Worm (Caenorhabditis elegans): ENCODE measurements around the gene nduf-2.2.

Gene nduf-2.2

DNA sequence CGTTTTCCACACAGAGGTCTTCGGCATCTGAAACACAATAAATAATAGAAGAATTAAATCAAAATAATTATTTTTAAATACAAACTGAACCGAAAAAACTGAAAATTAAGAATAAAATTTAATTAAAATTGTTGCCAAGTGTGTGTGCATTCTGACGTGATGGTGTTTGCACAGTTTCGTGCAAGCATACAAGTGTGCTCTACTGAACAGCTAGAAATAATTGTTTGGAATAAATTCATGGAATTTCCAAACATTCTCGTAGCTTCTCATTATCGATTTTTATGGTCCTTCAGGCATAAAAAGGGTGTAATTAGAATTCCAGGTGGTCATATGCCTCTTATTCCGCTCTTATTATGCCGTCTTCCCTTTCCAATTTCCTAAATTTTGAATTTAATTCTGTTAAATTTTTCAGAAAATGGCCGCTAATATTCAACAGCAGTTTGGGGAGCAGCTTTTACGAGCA is 33.2 kb upstream of the nduf-2.2 start, which contains the start of the genes mrps-17 and txdc-9 (continued):
- TF ChIP-seq unc-130 (GFP tag; optimal IDR thresholded peaks at IDR 0.05): no peak
- TF ChIP-seq madf-5 (GFP tag; IDR thresholded peaks at IDR 0.05): no peak
- no peak for TF ChIP-seq lin-29 (GFP tag; IDR thresholded peaks at IDR 0.05)
- TF ChIP-seq nhr-25 (tag; optimal IDR thresholded peaks at IDR 0.05; ENCODE audit: borderline replicate concordance, insufficient read depth): no peak
- no peak for TF ChIP-seq ctbp-1 (GFP tag; IDR thresholded peaks at IDR 0.05)
- no peak for TF ChIP-seq ceh-28 (tag; optimal IDR thresholded peaks at IDR 0.05)
- peak; percentile 71 for TF ChIP-seq dve-1 (tag; optimal IDR thresholded peaks at IDR 0.05; ENCODE audit: insufficient read depth)
- no peak for TF ChIP-seq zag-1 (tag; optimal IDR thresholded peaks at IDR 0.05)
- no peak for TF ChIP-seq Y5F2A.4 (GFP tag; optimal IDR thresholded peaks at IDR 0.05)
- no peak for TF ChIP-seq skn-1 (tag; optimal IDR thresholded peaks at IDR 0.05)
- TF ChIP-seq spr-3 (GFP tag; optimal IDR thresholded peaks at IDR 0.05): no peak
- TF ChIP-seq pha-4 (GFP tag; IDR thresholded peaks at IDR 0.05): no peak
- peak; percentile 58 for TF ChIP-seq pha-4 (tag; optimal IDR thresholded peaks at IDR 0.05)
- no peak for TF ChIP-seq zip-2 (tag; optimal IDR thresholded peaks at IDR 0.05)
- no peak for TF ChIP-seq gei-8 (GFP tag; optimal IDR thresholded peaks at IDR 0.05)
- TF ChIP-seq hlh-30 (tag; optimal IDR thresholded peaks at IDR 0.05; ENCODE audit: insufficient read depth): no peak
- no peak for TF ChIP-seq nhr-11 (tag; optimal IDR thresholded peaks at IDR 0.05)
- peak; percentile 63 for TF ChIP-seq ces-1 (GFP tag; optimal IDR thresholded peaks at IDR 0.05)
- TF ChIP-seq php-3 (GFP tag; IDR thresholded peaks at IDR 0.05): no peak
- no peak for TF ChIP-seq snpc-4 (tag; optimal IDR thresholded peaks at IDR 0.05)
- peak; percentile 52 for TF ChIP-seq nhr-28 (tag; optimal IDR thresholded peaks at IDR 0.05)
- no peak for TF ChIP-seq madf-9 (GFP tag; conservative IDR thresholded peaks at IDR 0.05)
- TF ChIP-seq jun-1 (tag; optimal IDR thresholded peaks at IDR 0.05): no peak
- no peak for TF ChIP-seq snpc-1.2 (GFP tag; IDR thresholded peaks at IDR 0.05)
- no peak for TF ChIP-seq aly-2 (tag; optimal IDR thresholded peaks at IDR 0.05)
- no peak for TF ChIP-seq F26F4.8 (GFP tag; conservative IDR thresholded peaks at IDR 0.05)
- no peak for TF ChIP-seq mxl-3 (GFP tag; optimal IDR thresholded peaks at IDR 0.05)
- TF ChIP-seq egl-27 (tag; optimal IDR thresholded peaks at IDR 0.05): no peak
- no peak for TF ChIP-seq mxl-2 (GFP tag; conservative IDR thresholded peaks at IDR 0.05)
- TF ChIP-seq attf-4 (tag; optimal IDR thresholded peaks at IDR 0.05): no peak
- TF ChIP-seq pqm-1 (tag; optimal IDR thresholded peaks at IDR 0.05): no peak
- TF ChIP-seq daf-19 (GFP tag; conservative IDR thresholded peaks at IDR 0.05): no peak
- TF ChIP-seq spr-1 (tag; optimal IDR thresholded peaks at IDR 0.05): no peak
- peak in 1 of 2 experiments; percentile 19 for TF ChIP-seq mdl-1 (tag; optimal IDR thresholded peaks at IDR 0.05)
- no peak for TF ChIP-seq tag-97 (GFP tag; IDR thresholded peaks at IDR 0.05)
- TF ChIP-seq mep-1 (tag; optimal IDR thresholded peaks at IDR 0.05): no peak
- no peak for TF ChIP-seq dmd-8 (GFP tag; IDR thresholded peaks at IDR 0.05)
- TF ChIP-seq nhr-6 (tag; optimal IDR thresholded peaks at IDR 0.05): peak; percentile 84
- no peak for TF ChIP-seq ceh-44 (GFP tag; IDR thresholded peaks at IDR 0.05)
- TF ChIP-seq duxl-1 (tag; optimal IDR thresholded peaks at IDR 0.05; ENCODE audit: poor library complexity): no peak
- TF ChIP-seq lin-38 (GFP tag; IDR thresholded peaks at IDR 0.05): peak; percentile 93
- TF ChIP-seq ZK337.2 (GFP tag; IDR thresholded peaks at IDR 0.05): no peak
- peak; percentile 30 for TF ChIP-seq fkh-10 (GFP tag; optimal IDR thresholded peaks at IDR 0.05)
- TF ChIP-seq zip-11 (GFP tag; IDR thresholded peaks at IDR 0.05): no peak
- no peak for TF ChIP-seq nhr-111 (GFP tag; optimal IDR thresholded peaks at IDR 0.05)
- TF ChIP-seq nhr-41 (GFP tag; IDR thresholded peaks at IDR 0.05): no peak
- no peak for TF ChIP-seq saeg-2 (GFP tag; IDR thresholded peaks at IDR 0.05)
- TF ChIP-seq tra-1 (GFP tag; IDR thresholded peaks at IDR 0.05): no peak
- TF ChIP-seq ztf-11 (tag; optimal IDR thresholded peaks at IDR 0.05): no peak
- peak; percentile 42 for TF ChIP-seq hlh-11 (tag; optimal IDR thresholded peaks at IDR 0.05)
- no peak for TF ChIP-seq ZK546.5 (tag; optimal IDR thresholded peaks at IDR 0.05)
- no peak for TF ChIP-seq fos-1 (tag; optimal IDR thresholded peaks at IDR 0.05)
- no peak for TF ChIP-seq unc-39 (tag; optimal IDR thresholded peaks at IDR 0.05)

Measured in whole organism, L4 larva.